Fruit fly (Drosophila melanogaster) whole organism, wandering third instar larva: Measurements from ENCODE around the gene Mco1.
A peak's percentile ranks its signal among the peaks of the same experiment; 100 is the strongest.

Experiments
- Abd-B ChIP-seq: fragments of >200 bp; optimal IDR thresholded peaks from 2 replicates; lab custom pipeline; 2017; ENCODE audit warnings: missing biosample characterization, missing genetic modification characterization
- CG9705 ChIP-seq: fragments of 200-800 bp; sonication (Bioruptor generic); optimal IDR thresholded peaks from 2 replicates; lab custom pipeline; 2018; ENCODE audit warnings: missing biosample characterization, mild to moderate bottlenecking, missing genetic modification characterization
- CrebA ChIP-seq: fragments of 200-800 bp; sonication (Bioruptor generic); optimal IDR thresholded peaks from 2 replicates; lab custom pipeline; 2016; ENCODE audit warnings: missing biosample characterization, mild to moderate bottlenecking, missing genetic modification characterization, borderline replicate concordance
- Dfd ChIP-seq: fragments of >200 bp; optimal IDR thresholded peaks from 2 replicates; lab custom pipeline; 2017; ENCODE audit warnings: missing biosample characterization, missing genetic modification characterization
- Dif ChIP-seq: fragments of 200-275, 200-300 bp; sonication (Bioruptor generic); optimal IDR thresholded peaks from 2 replicates; lab custom pipeline; 2018; ENCODE audit warnings: missing biosample characterization, missing genetic modification characterization; ENCODE audit not compliant: partially characterized antibody
- GATAd ChIP-seq: sonication (Bioruptor generic); optimal IDR thresholded peaks from 2 replicates; lab custom pipeline; 2016; ENCODE audit warnings: missing biosample characterization, missing genetic modification characterization
- HLH106 ChIP-seq: fragments of 200-800 bp; optimal IDR thresholded peaks from 3 replicates; lab custom pipeline; 2019; ENCODE audit warnings: missing biosample characterization, mild to moderate bottlenecking, missing genetic modification characterization, moderate library complexity
- Hnf4 ChIP-seq: fragments of 200-800 bp; sonication (Bioruptor generic); optimal IDR thresholded peaks from 2 replicates; lab custom pipeline; 2016; ENCODE audit warnings: missing biosample characterization, mild to moderate bottlenecking, missing genetic modification characterization
- Hr83 ChIP-seq: fragments of 200-300 bp; sonication (Bioruptor generic); optimal IDR thresholded peaks from 2 replicates; lab custom pipeline; 2016; ENCODE audit warnings: missing biosample characterization, mild to moderate bottlenecking, missing genetic modification characterization, moderate library complexity; ENCODE audit not compliant: poor library complexity, severe bottlenecking
- Jra ChIP-seq: sonication (Bioruptor generic); optimal IDR thresholded peaks from 2 replicates; lab custom pipeline; 2016; ENCODE audit warnings: missing biosample characterization, missing genetic modification characterization
- Mio ChIP-seq: sonication (Bioruptor generic); optimal IDR thresholded peaks from 2 replicates; lab custom pipeline; 2016; ENCODE audit warnings: missing biosample characterization, missing genetic modification characterization
- Myc ChIP-seq: fragments of >200 bp; optimal IDR thresholded peaks from 2 replicates; lab custom pipeline; 2017
- N ChIP-seq: fragments of >200 bp; optimal IDR thresholded peaks from 2 replicates; lab custom pipeline; 2018; ENCODE audit warnings: missing biosample characterization, missing external identifiers, missing genetic modification characterization
- OdsH ChIP-seq: fragments of 200-800 bp; sonication (Bioruptor generic); optimal IDR thresholded peaks from 2 replicates; lab custom pipeline; 2016; ENCODE audit warnings: missing biosample characterization, mild to moderate bottlenecking, missing genetic modification characterization
- Rel ChIP-seq, 2 experiments: fragments of 200-800 bp; sonication (Bioruptor generic) in 1 of 2; optimal IDR thresholded peaks; 2 replicates in 1 of 2; 3 replicates in 1 of 2; lab custom pipeline; 2016 to 2019; ENCODE audit warnings: mild to moderate bottlenecking in 2 of 2, missing biosample characterization in 2 of 2, missing genetic modification characterization in 2 of 2, moderate library complexity in 1 of 2
- Sp1 ChIP-seq: fragments of 200-800 bp; sonication (Bioruptor generic); optimal IDR thresholded peaks from 3 replicates; lab custom pipeline; 2019; ENCODE audit warnings: missing biosample characterization, mild to moderate bottlenecking, missing genetic modification characterization, moderate library complexity
- Vsx2 ChIP-seq: fragments of 200-300, 225-300 bp; sonication (Bioruptor generic); optimal IDR thresholded peaks from 2 replicates; lab custom pipeline; 2018; ENCODE audit warnings: missing biosample characterization, missing genetic modification characterization; ENCODE audit not compliant: partially characterized antibody
- br ChIP-seq: fragments of 200-800 bp; sonication (Bioruptor generic); optimal IDR thresholded peaks from 2 replicates; lab custom pipeline; 2016; ENCODE audit warnings: missing biosample characterization, missing genetic modification characterization
- brk ChIP-seq: fragments of 200-800 bp; sonication (Bioruptor generic); optimal IDR thresholded peaks from 2 replicates; lab custom pipeline; 2016; ENCODE audit warnings: missing biosample characterization, mild to moderate bottlenecking, missing genetic modification characterization
- dl ChIP-seq, 2 experiments: fragments of 175-275, 200-275 bp in 1 of 2; fragments of 200-275 bp in 1 of 2; sonication (Bioruptor generic); optimal IDR thresholded peaks; lab custom pipeline; 2018; ENCODE audit warnings: mild to moderate bottlenecking in 2 of 2, missing biosample characterization in 2 of 2, missing genetic modification characterization in 2 of 2, moderate library complexity in 2 of 2; ENCODE audit not compliant: partially characterized antibody in 2 of 2, insufficient read depth in 1 of 2
- dsf ChIP-seq: sonication (Bioruptor generic); optimal IDR thresholded peaks from 2 replicates; lab custom pipeline; 2016; ENCODE audit warnings: missing biosample characterization, missing genetic modification characterization, borderline replicate concordance
- ey ChIP-seq: fragments of 200-800 bp; sonication (Bioruptor generic); optimal IDR thresholded peaks from 2 replicates; lab custom pipeline; 2016; ENCODE audit warnings: missing biosample characterization, missing genetic modification characterization
- foxo ChIP-seq, 2 experiments: fragments of 200-800 bp; sonication (Bioruptor generic); optimal IDR thresholded peaks; 2 replicates in 1 of 2; 3 replicates in 1 of 2; lab custom pipeline; 2016 to 2017; ENCODE audit warnings: missing biosample characterization in 2 of 2, missing genetic modification characterization in 2 of 2
- fru ChIP-seq: fragments of 200-800 bp; sonication (Bioruptor generic); optimal IDR thresholded peaks from 3 replicates; lab custom pipeline; 2016; ENCODE audit warnings: missing biosample characterization, mild to moderate bottlenecking, missing genetic modification characterization
- h ChIP-seq: fragments of 200-800 bp; sonication (Bioruptor generic); optimal IDR thresholded peaks from 3 replicates; lab custom pipeline; 2016; ENCODE audit warnings: missing biosample characterization, mild to moderate bottlenecking, missing genetic modification characterization
- jim ChIP-seq: fragments of 175-275, 200-325 bp; sonication (Bioruptor generic); optimal IDR thresholded peaks from 2 replicates; lab custom pipeline; 2016; ENCODE audit warnings: missing biosample characterization, mild to moderate bottlenecking, missing genetic modification characterization
- lola ChIP-seq: fragments of >200 bp; optimal IDR thresholded peaks from 2 replicates; lab custom pipeline; 2017; ENCODE audit warnings: missing biosample characterization, missing genetic modification characterization
- pan ChIP-seq: fragments of >200 bp; optimal IDR thresholded peaks from 2 replicates; lab custom pipeline; 2017
- psq ChIP-seq: fragments of 200-800 bp; sonication (Bioruptor generic); optimal IDR thresholded peaks from 3 replicates; lab custom pipeline; 2017; ENCODE audit warnings: missing biosample characterization, mild to moderate bottlenecking, missing genetic modification characterization, moderate library complexity
- rgr ChIP-seq: fragments of 200-800 bp; sonication (Bioruptor generic); optimal IDR thresholded peaks from 3 replicates; lab custom pipeline; 2016; ENCODE audit warnings: missing biosample characterization, mild to moderate bottlenecking, missing genetic modification characterization
- sage ChIP-seq: fragments of 200-800 bp; sonication (Bioruptor generic); optimal IDR thresholded peaks from 2 replicates; lab custom pipeline; 2016; ENCODE audit warnings: missing biosample characterization, mild to moderate bottlenecking, missing genetic modification characterization
- sv ChIP-seq: fragments of 200-800 bp; sonication (Bioruptor generic); optimal IDR thresholded peaks from 3 replicates; lab custom pipeline; 2016; ENCODE audit warnings: missing biosample characterization, missing genetic modification characterization
- tai ChIP-seq: sonication (Bioruptor generic); optimal IDR thresholded peaks from 2 replicates; lab custom pipeline; 2016; ENCODE audit warnings: missing biosample characterization, missing genetic modification characterization
- woc ChIP-seq: sonication (Bioruptor generic); optimal IDR thresholded peaks from 2 replicates; lab custom pipeline; 2016; ENCODE audit warnings: missing biosample characterization, mild to moderate bottlenecking, missing genetic modification characterization

Mco1 gene

DNA sequence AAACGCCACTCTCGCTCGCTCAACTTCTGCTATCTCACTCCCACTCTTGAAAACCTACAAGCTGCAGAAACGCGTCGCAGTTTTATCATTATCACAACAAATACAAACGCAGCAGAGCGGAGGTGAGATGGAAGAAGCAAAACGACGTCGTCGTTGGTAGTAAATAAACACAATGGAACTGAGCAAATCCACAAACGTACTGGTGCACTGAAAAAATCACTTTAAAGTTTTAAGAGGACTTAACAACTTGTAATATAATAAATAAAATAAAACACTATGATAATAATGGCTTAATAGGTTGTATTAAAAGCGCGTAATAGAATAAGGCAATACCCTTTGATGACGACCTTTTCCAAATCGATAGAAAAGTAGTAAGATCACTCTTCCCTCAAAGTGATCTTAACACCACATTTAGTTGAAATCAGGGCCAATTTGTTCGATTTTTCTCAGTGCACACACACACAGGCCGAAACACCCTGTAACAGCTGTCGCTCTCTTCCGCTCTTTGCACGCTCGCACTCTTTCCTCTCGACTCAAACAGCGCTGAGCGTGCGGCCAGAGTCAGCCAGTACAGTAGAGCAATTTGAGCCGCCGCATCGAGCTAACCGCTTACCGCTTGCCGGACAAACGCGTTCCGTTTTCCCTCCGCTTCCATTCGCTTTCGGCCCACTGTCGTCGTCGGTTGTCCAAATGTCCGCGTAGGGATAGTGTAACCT, 33.0 kb downstream of the Mco1 start (continued):
- peak in 1 of 2 experiments; percentile 99 for TF ChIP-seq foxo (GFP tag; optimal IDR thresholded peaks at IDR 0.05; lab: Kevin White, UChicago)
- TF ChIP-seq pan (lab: Kevin White, UChicago): no peak

DNA sequence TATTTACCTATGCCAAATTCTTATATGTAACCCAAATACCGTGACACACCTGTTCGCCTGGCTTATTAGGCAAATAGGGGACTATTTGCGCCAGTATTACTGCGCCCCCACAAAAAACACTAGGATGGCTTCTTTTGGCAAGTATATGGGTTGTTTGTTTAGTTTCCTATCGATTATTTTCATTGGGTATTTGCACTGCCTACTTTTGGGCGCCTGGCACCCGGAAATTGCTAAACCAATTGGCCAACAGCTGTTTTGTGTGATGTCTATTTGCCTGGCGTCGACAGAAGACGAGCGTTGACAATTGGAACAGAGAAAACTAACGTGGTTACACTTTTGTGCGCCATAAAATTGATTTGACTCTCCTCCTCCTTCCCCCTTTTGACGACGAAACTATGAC, 36.6 kb downstream of the Mco1 start:
- TF ChIP-seq rgr (no peak), Mio (no peak), CG9705 (GFP tag; lab: Kevin White, UChicago) (no peak), Abd-B (GFP tag; lab: Kevin White, UChicago) (no peak), woc (GFP tag; lab: Kevin White, UChicago) (no peak), N (GFP tag; lab: Kevin White, UChicago) (no peak), dl (GFP tag; optimal IDR thresholded peaks at IDR 0.05; lab: Kevin White, UChicago; ENCODE audit: insufficient read depth in 1 of 2, partially characterized antibody in 2 of 2) (no peak), lola (GFP tag; lab: Kevin White, UChicago) (no peak), Hr83 (GFP tag; lab: Kevin White, UChicago) (no peak), Rel (GFP tag; optimal IDR thresholded peaks at IDR 0.05; lab: Kevin White, UChicago) (no peak), Rel (tag; optimal IDR thresholded peaks at IDR 0.05; lab: Kevin White, UChicago) (no peak), CrebA (no peak), Myc (no peak), Jra (GFP tag; lab: Kevin White, UChicago) (no peak), tai (GFP tag; lab: Kevin White, UChicago) (no peak), Sp1 (GFP tag; lab: Kevin White, UChicago) (no peak), brk (GFP tag; lab: Kevin White, UChicago) (no peak), GATAd (GFP tag; lab: Kevin White, UChicago) (no peak), sv (GFP tag; lab: Kevin White, UChicago) (no peak), h (no peak), Vsx2 (GFP tag; lab: Kevin White, UChicago) (no peak)
- TF ChIP-seq, all 38 proteins: peak for 0

DNA sequence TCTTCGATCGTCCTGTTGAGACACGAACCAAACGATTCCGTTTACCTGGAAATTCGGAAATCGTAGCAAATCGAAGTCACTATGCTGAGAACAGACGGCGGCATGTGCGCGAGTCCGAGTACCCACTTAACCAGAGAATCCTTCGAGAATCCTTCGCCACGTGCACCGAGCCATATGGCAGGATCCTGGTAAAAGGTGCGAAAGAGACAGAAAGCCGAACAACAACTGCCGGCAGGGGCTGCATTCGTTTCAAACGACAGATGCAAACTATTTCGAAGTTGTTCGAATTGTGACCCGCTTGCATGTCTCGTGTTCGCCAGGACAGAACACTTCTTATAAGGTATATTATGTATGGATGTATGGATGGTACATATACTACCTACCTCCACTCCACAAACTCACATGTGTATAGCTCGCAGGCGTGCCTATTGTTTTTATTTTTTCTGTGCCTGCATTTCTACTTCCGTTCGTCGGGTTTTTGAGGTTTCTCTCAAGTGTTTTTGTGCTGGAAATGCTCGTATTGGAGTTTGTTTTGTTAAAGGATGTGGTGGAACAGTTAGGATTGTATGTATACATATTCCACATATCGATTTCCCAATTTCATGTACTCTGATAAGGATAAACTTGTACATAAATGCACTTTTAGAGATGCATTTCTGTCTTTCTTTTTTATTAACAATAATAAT, 38.1 kb downstream of the Mco1 start:
- TF ChIP-seq sv (GFP tag; lab: Kevin White, UChicago): no peak
- no peak for TF ChIP-seq sage

DNA sequence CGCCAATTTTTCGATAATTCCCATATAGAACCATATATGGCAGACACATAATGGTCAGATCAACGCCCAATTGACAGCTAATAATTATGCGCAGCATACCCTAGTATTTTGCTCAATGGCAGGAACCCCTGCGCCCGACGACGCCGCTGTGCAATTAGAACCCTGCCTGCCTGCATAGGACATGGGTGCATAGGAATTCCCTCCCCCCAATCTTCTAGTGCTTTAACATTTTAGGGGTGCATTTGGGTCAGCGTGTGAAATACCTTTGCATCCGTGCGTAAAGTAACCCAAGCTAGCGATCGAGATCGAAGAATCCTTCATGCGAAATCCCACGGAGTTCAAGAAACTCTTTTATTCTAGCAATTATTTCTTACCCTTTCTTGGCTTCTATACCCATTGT, 38.8 kb downstream of the Mco1 start:
- no peak for TF ChIP-seq Abd-B (GFP tag; lab: Kevin White, UChicago)
- TF ChIP-seq dl (GFP tag; optimal IDR thresholded peaks at IDR 0.05; lab: Kevin White, UChicago; ENCODE audit: insufficient read depth in 1 of 2, partially characterized antibody in 2 of 2): no peak
- TF ChIP-seq Dfd (GFP tag; lab: Kevin White, UChicago): no peak
- TF ChIP-seq fru: no peak
- TF ChIP-seq sv (GFP tag; lab: Kevin White, UChicago): no peak
- no peak for TF ChIP-seq br (GFP tag; lab: Kevin White, UChicago)
- no peak for TF ChIP-seq Rel (GFP tag; optimal IDR thresholded peaks at IDR 0.05; lab: Kevin White, UChicago)
- TF ChIP-seq Rel (tag; optimal IDR thresholded peaks at IDR 0.05; lab: Kevin White, UChicago): no peak
- TF ChIP-seq OdsH (GFP tag; lab: Kevin White, UChicago): no peak
- TF ChIP-seq HLH106 (tag; lab: Kevin White, UChicago): no peak
- TF ChIP-seq Dif (GFP tag; lab: Kevin White, UChicago): no peak
- no peak for TF ChIP-seq pan (lab: Kevin White, UChicago)
- TF ChIP-seq Mio: no peak
- TF ChIP-seq N (GFP tag; lab: Kevin White, UChicago): no peak
- no peak for TF ChIP-seq ey (GFP tag; lab: Kevin White, UChicago)

DNA sequence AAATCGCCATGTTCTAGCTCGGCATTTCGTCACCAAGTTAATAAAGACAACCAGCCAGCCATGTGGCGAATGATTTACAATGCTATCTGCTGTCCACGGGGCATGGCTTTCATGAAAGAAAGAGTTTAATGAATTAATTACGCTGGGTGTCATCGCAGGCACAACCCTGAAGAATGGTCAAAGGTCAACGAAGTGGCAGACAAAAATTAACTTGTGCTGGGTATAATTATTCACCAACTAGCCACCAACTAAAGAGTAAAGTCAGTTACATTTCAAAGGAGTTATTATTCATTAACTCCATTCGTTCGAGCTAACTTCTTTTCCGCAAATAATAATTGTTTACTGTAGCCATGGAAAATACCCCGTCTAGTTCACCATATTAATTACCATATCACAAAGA, 41.1 kb downstream of the Mco1 start:
- TF ChIP-seq Hnf4 (GFP tag; lab: Kevin White, UChicago): no peak
- TF ChIP-seq Jra (GFP tag; lab: Kevin White, UChicago): no peak
- no peak for TF ChIP-seq psq
- TF ChIP-seq dsf (GFP tag; lab: Kevin White, UChicago): no peak
- no peak for TF ChIP-seq Hr83 (GFP tag; lab: Kevin White, UChicago)
- TF ChIP-seq Rel (GFP tag; optimal IDR thresholded peaks at IDR 0.05; lab: Kevin White, UChicago): no peak
- no peak for TF ChIP-seq Rel (tag; optimal IDR thresholded peaks at IDR 0.05; lab: Kevin White, UChicago)
- TF ChIP-seq Myc: no peak
- TF ChIP-seq ey (GFP tag; lab: Kevin White, UChicago): no peak
- TF ChIP-seq sv (GFP tag; lab: Kevin White, UChicago): no peak
- TF ChIP-seq jim (GFP tag; lab: Kevin White, UChicago): no peak
